Worm (Caenorhabditis elegans): ENCODE results near the gene ksr-1.

DNA sequence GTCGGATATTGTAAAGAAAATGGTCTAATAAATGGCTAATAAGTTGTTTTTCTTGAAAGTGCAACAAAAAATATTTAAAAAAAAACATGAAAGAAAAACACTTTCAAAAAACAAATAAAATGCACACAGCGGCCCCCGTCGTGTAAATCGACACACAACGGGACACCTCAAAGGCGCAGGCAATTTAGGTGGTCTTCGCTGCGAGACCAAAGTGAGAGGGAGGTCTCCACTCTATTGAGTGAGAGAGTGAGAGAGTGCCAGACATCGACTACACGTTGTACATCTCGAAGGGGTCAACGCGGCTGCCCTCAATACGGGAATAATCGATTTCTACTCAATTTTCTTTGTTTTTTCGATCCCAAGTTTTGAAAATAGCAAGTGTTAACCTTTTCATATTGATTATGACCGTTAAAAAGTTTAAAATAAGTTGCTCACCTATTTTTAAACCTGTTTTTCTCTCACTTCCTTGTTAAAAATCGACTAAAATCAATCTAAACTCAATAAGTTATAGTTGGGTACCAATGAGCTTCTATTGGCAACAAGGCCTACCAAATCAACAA, 11.9 kb downstream of the ksr-1 start, which contains the start of gene sec-16A.2:
- no peak for TF ChIP-seq ama-1 (optimal IDR thresholded peaks at IDR 0.05)
- no peak for TF ChIP-seq B0310.2 (tag; optimal IDR thresholded peaks at IDR 0.05)
- TF ChIP-seq scrt-1 (GFP tag; IDR thresholded peaks at IDR 0.05), result no peak
- no peak for TF ChIP-seq ceh-13 (GFP tag; optimal IDR thresholded peaks at IDR 0.05)
- TF ChIP-seq flt-1 (GFP tag; IDR thresholded peaks at IDR 0.05), result 0 out of 2 replicates have a peak, but pooled peaks have one; percentile 2
- no peak for TF ChIP-seq tra-4 (tag; optimal IDR thresholded peaks at IDR 0.05)
- no peak for TF ChIP-seq ceh-36 (tag; optimal IDR thresholded peaks at IDR 0.05)

All from whole organism, early embryonic.